Worm (Caenorhabditis elegans): Measurements from ENCODE around the gene drd-1.

drd-1 gene

ce11 chrII:8384344-8384743, 3.5 kb upstream of the drd-1 start (continued):
- TF ChIP-seq madf-9 (GFP tag; conservative IDR thresholded peaks at IDR 0.05) (no peak), fos-1 (tag; optimal IDR thresholded peaks at IDR 0.05) (no peak), hmg-1.1 (GFP tag; IDR thresholded peaks at IDR 0.05) (no peak), F10B5.3 (tag; optimal IDR thresholded peaks at IDR 0.05) (no peak), Y75B8A.6 (GFP tag; IDR thresholded peaks at IDR 0.05) (no peak), nhr-111 (GFP tag; optimal IDR thresholded peaks at IDR 0.05) (no peak), lin-1 (GFP tag; IDR thresholded peaks at IDR 0.05) (no peak), aly-2 (tag; optimal IDR thresholded peaks at IDR 0.05) (no peak), lin-15B (tag; optimal IDR thresholded peaks at IDR 0.05) (no peak), zip-2 (tag; optimal IDR thresholded peaks at IDR 0.05) (no peak), ctbp-1 (GFP tag; IDR thresholded peaks at IDR 0.05) (no peak), nhr-102 (tag; optimal IDR thresholded peaks at IDR 0.05) (peak; percentile 43), nhr-42 (GFP tag; IDR thresholded peaks at IDR 0.05) (no peak), attf-4 (tag; optimal IDR thresholded peaks at IDR 0.05) (no peak), daf-19 (GFP tag; conservative IDR thresholded peaks at IDR 0.05) (no peak), snpc-1.2 (GFP tag; IDR thresholded peaks at IDR 0.05) (no peak), unc-39 (tag; optimal IDR thresholded peaks at IDR 0.05) (no peak), nhr-10 (tag; optimal IDR thresholded peaks at IDR 0.05) (no peak), egl-43 (GFP tag; IDR thresholded peaks at IDR 0.05) (no peak), madf-5 (GFP tag; IDR thresholded peaks at IDR 0.05) (no peak), lsy-2 (tag; optimal IDR thresholded peaks at IDR 0.05) (peak in 1 of 2 experiments; percentile 25), F44E2.7 (GFP tag; IDR thresholded peaks at IDR 0.05) (no peak), egl-27 (tag; optimal IDR thresholded peaks at IDR 0.05) (no peak), nhr-25 (tag; optimal IDR thresholded peaks at IDR 0.05; ENCODE audit: borderline replicate concordance, insufficient read depth) (no peak), mdl-1 (tag; optimal IDR thresholded peaks at IDR 0.05) (peak in 1 of 2 experiments; percentile 19), F49E8.2 (tag; optimal IDR thresholded peaks at IDR 0.05; ENCODE audit: borderline replicate concordance) (no peak), duxl-1 (tag; optimal IDR thresholded peaks at IDR 0.05; ENCODE audit: poor library complexity) (no peak), unc-130 (GFP tag; optimal IDR thresholded peaks at IDR 0.05) (no peak), daf-16 (GFP tag; optimal IDR thresholded peaks at IDR 0.05) (no peak), daf-16 (tag; optimal IDR thresholded peaks at IDR 0.05) (peak; percentile 36), zfp-2 (tag; optimal IDR thresholded peaks at IDR 0.05) (no peak), pha-4 (GFP tag; IDR thresholded peaks at IDR 0.05) (no peak), pha-4 (tag; optimal IDR thresholded peaks at IDR 0.05) (no peak)

- no peak for TF ChIP-seq hlh-11 (tag; optimal IDR thresholded peaks at IDR 0.05)
- peak; percentile 29 for TF ChIP-seq nhr-28 (tag; optimal IDR thresholded peaks at IDR 0.05)
- no peak for TF ChIP-seq arid-1 (GFP tag; conservative IDR thresholded peaks at IDR 0.05)
- TF ChIP-seq ztf-7 (tag; optimal IDR thresholded peaks at IDR 0.05), result no peak
- TF ChIP-seq lsy-2 (tag; optimal IDR thresholded peaks at IDR 0.05), result peak in 1 of 2 experiments; percentile 56
- peak; percentile 18 for TF ChIP-seq pqm-1 (tag; optimal IDR thresholded peaks at IDR 0.05)
- no peak for TF ChIP-seq mxl-2 (GFP tag; conservative IDR thresholded peaks at IDR 0.05)
- TF ChIP-seq F10B5.3 (tag; optimal IDR thresholded peaks at IDR 0.05), result no peak
- TF ChIP-seq ceh-28 (tag; optimal IDR thresholded peaks at IDR 0.05), result no peak
- no peak for TF ChIP-seq lin-1 (GFP tag; IDR thresholded peaks at IDR 0.05)
- TF ChIP-seq Y105C5A.15 (GFP tag; IDR thresholded peaks at IDR 0.05), result no peak
Observed at ce11 chrII:8385561-8385960, 2.3 kb upstream of the drd-1 start.

ce11 chrII:8386897-8387296, 954 bp upstream of the drd-1 start:
- TF ChIP-seq nhr-102 (tag; optimal IDR thresholded peaks at IDR 0.05) (peak; percentile 59), nhr-10 (tag; optimal IDR thresholded peaks at IDR 0.05) (peak; percentile 1), dve-1 (tag; optimal IDR thresholded peaks at IDR 0.05; ENCODE audit: insufficient read depth) (peak; percentile 32), mep-1 (tag; optimal IDR thresholded peaks at IDR 0.05) (no peak), unc-62 (GFP tag; optimal IDR thresholded peaks at IDR 0.05 in 1 of 2) (peak in 1 of 2 experiments; percentile 13), unc-62 (tag; optimal IDR thresholded peaks at IDR 0.05) (no peak), saeg-2 (GFP tag; IDR thresholded peaks at IDR 0.05) (peak; percentile 57; the same call in 1 of the 2 replicates), spr-1 (tag; optimal IDR thresholded peaks at IDR 0.05) (no peak), nhr-28 (tag; optimal IDR thresholded peaks at IDR 0.05) (peak; percentile 74), ceh-82 (tag; optimal IDR thresholded peaks at IDR 0.05) (no peak), nhr-48 (tag; optimal IDR thresholded peaks at IDR 0.05) (peak; percentile 25), php-3 (GFP tag; IDR thresholded peaks at IDR 0.05) (peak; percentile 84), daf-16 (GFP tag; optimal IDR thresholded peaks at IDR 0.05) (peak in 1 of 2 experiments; percentile 6), daf-16 (tag; optimal IDR thresholded peaks at IDR 0.05) (peak; percentile 40), dmd-6 (GFP tag; IDR thresholded peaks at IDR 0.05) (peak; percentile 92), pqm-1 (tag; optimal IDR thresholded peaks at IDR 0.05) (peak; percentile 80)
